Fruit fly (Drosophila melanogaster) S2 (cell line): Measurements from ENCODE around the gene hll.

Experiments used
- CG8478 ChIP-seq: fragments of >200 bp; optimal IDR thresholded peaks from 2 replicates; lab custom pipeline; 2018
- CTCF ChIP-seq, 2 experiments: fragments of >200 bp; optimal IDR thresholded peaks; 2 replicates each; lab custom pipeline; 2018

dm6 chr2L:14029235-14029634 is 2.4 kb downstream of the hll start:
- TF ChIP-seq CG8478 (no peak), CTCF (optimal IDR thresholded peaks at IDR 0.05; lab: Kevin White, UChicago) (no peak)
